Fruit fly (Drosophila melanogaster) whole organism, embryonic: ENCODE measurements around the gene Est-Q.

ENCODE experiments used
- Ada2b ChIP-seq: fragments of 200-800 bp; sonication (Bioruptor generic); IDR thresholded peaks from 2 replicates; pipeline ENCODE4 v1.3.6; 2022; ENCODE audit warnings: missing biosample characterization, missing genetic modification characterization
- BtbVII ChIP-seq: fragments of 200-800 bp; sonication (Bioruptor generic); optimal IDR thresholded peaks from 3 replicates; lab custom pipeline; 2017; ENCODE audit warnings: missing biosample characterization, mild to moderate bottlenecking, missing genetic modification characterization
- Bteb2 ChIP-seq: fragments of 200-800 bp; sonication (Bioruptor generic); optimal IDR thresholded peaks from 2 replicates; lab custom pipeline; 2016; ENCODE audit warnings: missing biosample characterization, missing genetic modification characterization
- CG11247 ChIP-seq: fragments of 200-800 bp; sonication (Bioruptor generic); IDR thresholded peaks from 2 replicates; pipeline ENCODE4 v1.3.6; 2022; ENCODE audit warnings: missing biosample characterization, missing genetic modification characterization
- CG12391 ChIP-seq: fragments of 200-800 bp; sonication (Bioruptor generic); optimal IDR thresholded peaks from 3 replicates; lab custom pipeline; 2018; ENCODE audit warnings: missing biosample characterization, mild to moderate bottlenecking, missing genetic modification characterization, moderate library complexity
- CG12659 ChIP-seq: fragments of 200-800 bp; sonication (Bioruptor generic); optimal IDR thresholded peaks from 3 replicates; lab custom pipeline; 2017; ENCODE audit warnings: mild to moderate bottlenecking, missing biosample characterization, missing genetic modification reagents, missing genetic modification characterization
- CG13624 ChIP-seq: fragments of 200-800 bp; sonication (Bioruptor generic); optimal IDR thresholded peaks from 2 replicates; lab custom pipeline; 2016; ENCODE audit warnings: missing biosample characterization, missing genetic modification characterization
- CG13775 ChIP-seq: fragments of 200-800 bp; sonication (Bioruptor generic); optimal IDR thresholded peaks from 3 replicates; lab custom pipeline; 2017; ENCODE audit warnings: missing biosample characterization, mild to moderate bottlenecking, missing genetic modification characterization
- CG14014 ChIP-seq: fragments of 200-800 bp; sonication (Bioruptor generic); IDR thresholded peaks from 2 replicates; pipeline ENCODE4 v1.3.6; 2022; ENCODE audit warnings: missing biosample characterization, missing genetic modification characterization
- CG1792 ChIP-seq: fragments of 200-800 bp; sonication (Bioruptor generic); optimal IDR thresholded peaks from 2 replicates; lab custom pipeline; 2016; ENCODE audit warnings: missing biosample characterization, missing genetic modification characterization
- CG18764 ChIP-seq: fragments of 200-800 bp; sonication (Bioruptor generic); optimal IDR thresholded peaks from 3 replicates; lab custom pipeline; 2016; ENCODE audit warnings: missing biosample characterization, missing genetic modification characterization
- CG2116 ChIP-seq: fragments of 200-800 bp; sonication (Bioruptor generic); optimal IDR thresholded peaks from 3 replicates; lab custom pipeline; 2018; ENCODE audit warnings: missing biosample characterization, mild to moderate bottlenecking, missing genetic modification characterization
- CG2120 ChIP-seq: fragments of 200-800 bp; sonication (Bioruptor generic); optimal IDR thresholded peaks from 3 replicates; lab custom pipeline; 2016; ENCODE audit warnings: missing biosample characterization, missing genetic modification characterization
- CG30020 ChIP-seq: fragments of 200-800 bp; optimal IDR thresholded peaks from 2 replicates; lab custom pipeline; 2019; ENCODE audit warnings: missing biosample characterization, mild to moderate bottlenecking, missing genetic modification characterization, moderate library complexity
- CG4617 ChIP-seq: fragments of 200-800 bp; sonication (Bioruptor generic); optimal IDR thresholded peaks from 3 replicates; lab custom pipeline; 2016; ENCODE audit warnings: missing biosample characterization, missing genetic modification characterization, borderline replicate concordance
- CG6272 ChIP-seq: fragments of 200-800 bp; sonication (Bioruptor generic); IDR thresholded peaks from 2 replicates; pipeline ENCODE4 v1.3.6; 2022; ENCODE audit warnings: missing biosample characterization, missing genetic modification characterization
- CG6854 ChIP-seq: fragments of 200-800 bp; sonication (Bioruptor generic); optimal IDR thresholded peaks from 3 replicates; lab custom pipeline; 2017; ENCODE audit warnings: missing biosample characterization, mild to moderate bottlenecking, missing genetic modification characterization
- CG7839 ChIP-seq: fragments of 200-800 bp; sonication (Bioruptor generic); optimal IDR thresholded peaks from 3 replicates; lab custom pipeline; 2018; ENCODE audit warnings: missing biosample characterization, mild to moderate bottlenecking, missing genetic modification characterization, moderate library complexity
- CG7963 ChIP-seq: fragments of 200-800 bp; sonication (Bioruptor generic); IDR thresholded peaks from 3 replicates; pipeline ENCODE4 v1.3.6; 2022; ENCODE audit warnings: missing biosample characterization, missing genetic modification characterization; ENCODE audit not compliant: partially characterized antibody
- CoRest ChIP-seq: fragments of 200-800 bp; sonication (Bioruptor generic); optimal IDR thresholded peaks from 3 replicates; lab custom pipeline; 2018; ENCODE audit warnings: missing biosample characterization, mild to moderate bottlenecking, missing genetic modification characterization, moderate library complexity
- Dad ChIP-seq: fragments of 200-800 bp; sonication (Bioruptor generic); optimal IDR thresholded peaks from 3 replicates; lab custom pipeline; 2016; ENCODE audit warnings: missing biosample characterization, missing genetic modification characterization
- Dip2 ChIP-seq: fragments of 200-800 bp; sonication (Bioruptor generic); IDR thresholded peaks from 2 replicates; pipeline ENCODE4 v1.3.6; 2022; ENCODE audit warnings: missing biosample characterization, missing genetic modification characterization
- Doc3 ChIP-seq: fragments of 200-800 bp; sonication (Bioruptor generic); IDR thresholded peaks from 3 replicates; pipeline ENCODE4 v1.3.6; 2022; ENCODE audit warnings: missing biosample characterization, missing genetic modification characterization; ENCODE audit not compliant: partially characterized antibody
- ERR ChIP-seq: fragments of 200-800 bp; sonication (Bioruptor generic); optimal IDR thresholded peaks from 2 replicates; lab custom pipeline; 2016; ENCODE audit warnings: missing biosample characterization, missing genetic modification characterization
- Hr78 ChIP-seq, 2 experiments: fragments of 200-800 bp in 1 of 2; fragments of >200 bp in 1 of 2; sonication (Bioruptor generic) in 1 of 2; optimal IDR thresholded peaks; 2 replicates each; lab custom pipeline; 2017 to 2019; ENCODE audit warnings: missing biosample characterization in 2 of 2, missing genetic modification characterization in 2 of 2, mild to moderate bottlenecking in 1 of 2, moderate library complexity in 1 of 2
- Hsf ChIP-seq: fragments of 200-800 bp; sonication (Bioruptor generic); optimal IDR thresholded peaks from 3 replicates; lab custom pipeline; 2016; ENCODE audit warnings: missing biosample characterization, missing genetic modification characterization
- Nf-YC ChIP-seq: fragments of 200-800 bp; optimal IDR thresholded peaks from 3 replicates; lab custom pipeline; 2019; ENCODE audit warnings: missing biosample characterization, mild to moderate bottlenecking, missing genetic modification characterization, moderate library complexity
- Six4 ChIP-seq: fragments of 200-800 bp; sonication (Bioruptor generic); optimal IDR thresholded peaks from 2 replicates; lab custom pipeline; 2016; ENCODE audit warnings: missing biosample characterization, missing genetic modification characterization
- Sry-δ ChIP-seq: fragments of 200-800 bp; sonication (Bioruptor generic); optimal IDR thresholded peaks from 2 replicates; lab custom pipeline; 2016; ENCODE audit warnings: missing biosample characterization, missing genetic modification characterization
- TFAM ChIP-seq: fragments of 200-800 bp; sonication (Bioruptor generic); optimal IDR thresholded peaks from 2 replicates; lab custom pipeline; 2017; ENCODE audit warnings: missing biosample characterization, missing genetic modification characterization, inconsistent platforms
- Tbp ChIP-seq: fragments of >200 bp; optimal IDR thresholded peaks from 2 replicates; lab custom pipeline; 2018; ENCODE audit warnings: missing biosample characterization, missing genetic modification characterization
- ab ChIP-seq: fragments of 200-800 bp; sonication (Bioruptor generic); optimal IDR thresholded peaks from 2 replicates; lab custom pipeline; 2016; ENCODE audit warnings: missing biosample characterization, missing genetic modification characterization
- ap ChIP-seq: fragments of 200-800 bp; sonication (Bioruptor generic); IDR thresholded peaks from 2 replicates; pipeline ENCODE4 v1.3.6; 2022; ENCODE audit warnings: missing biosample characterization, missing genetic modification characterization
- ewg ChIP-seq: fragments of 200-800 bp; sonication (Bioruptor generic); optimal IDR thresholded peaks from 3 replicates; lab custom pipeline; 2017; ENCODE audit warnings: mild to moderate bottlenecking, missing biosample characterization, missing genetic modification reagents, missing genetic modification characterization
- gcm2 ChIP-seq: fragments of 200-800 bp; sonication (Bioruptor generic); optimal IDR thresholded peaks from 2 replicates; lab custom pipeline; 2016; ENCODE audit warnings: missing biosample characterization, missing genetic modification characterization
- hth ChIP-seq: fragments of >200 bp; optimal IDR thresholded peaks from 2 replicates; lab custom pipeline; 2017; ENCODE audit warnings: inconsistent platforms
- insv ChIP-seq, 2 experiments: fragments of 200-800 bp; sonication (Bioruptor generic); optimal IDR thresholded peaks; 3 replicates each; lab custom pipeline; 2016 to 2018; ENCODE audit warnings: missing biosample characterization in 2 of 2, missing genetic modification characterization in 2 of 2
- lov ChIP-seq, 2 experiments: fragments of 200-800 bp in 1 of 2; fragments of >200 bp in 1 of 2; sonication (Bioruptor generic) in 1 of 2; IDR thresholded peaks in 1 of 2; optimal IDR thresholded peaks in 1 of 2; 2 replicates in 1 of 2; 3 replicates in 1 of 2; pipeline versions ENCODE4 v1.3.6 to Lab custom; 2017 to 2022; ENCODE audit warnings: missing biosample characterization in 1 of 2, missing genetic modification characterization in 1 of 2
- phol ChIP-seq: fragments of 200-800 bp; sonication (Bioruptor generic); optimal IDR thresholded peaks from 3 replicates; lab custom pipeline; 2018; ENCODE audit warnings: missing biosample characterization, mild to moderate bottlenecking, missing genetic modification characterization, moderate library complexity
- pita ChIP-seq: fragments of 200-800 bp; sonication (Bioruptor generic); optimal IDR thresholded peaks from 2 replicates; lab custom pipeline; 2017; ENCODE audit warnings: missing biosample characterization, mild to moderate bottlenecking, missing genetic modification characterization
- prd ChIP-seq, 3 experiments: fragments of >200 bp in 2 of 3; fragments of 200-800 bp in 1 of 3; sonication (Bioruptor generic) in 1 of 3; optimal IDR thresholded peaks in 2 of 3; IDR thresholded peaks in 1 of 3; 2 replicates in 2 of 3; 3 replicates in 1 of 3; pipeline versions ENCODE4 v1.3.6 to Lab custom; 2017 to 2022; ENCODE audit warnings: missing biosample characterization in 1 of 3, missing genetic modification characterization in 1 of 3
- pros ChIP-seq: fragments of 200-800 bp; sonication (Bioruptor generic); optimal IDR thresholded peaks from 3 replicates; lab custom pipeline; 2019; ENCODE audit warnings: missing biosample characterization, mild to moderate bottlenecking, missing genetic modification characterization, moderate library complexity
- sna ChIP-seq: fragments of 200-800 bp; sonication (Bioruptor generic); IDR thresholded peaks from 2 replicates; pipeline ENCODE4 v1.3.6; 2022; ENCODE audit warnings: missing biosample characterization, missing genetic modification characterization; ENCODE audit not compliant: partially characterized antibody
- sug ChIP-seq: fragments of 200-800 bp; optimal IDR thresholded peaks from 2 replicates; lab custom pipeline; 2019; ENCODE audit warnings: missing biosample characterization, mild to moderate bottlenecking, missing genetic modification characterization, moderate library complexity
- tna ChIP-seq: fragments of 200-800 bp; sonication (Bioruptor generic); IDR thresholded peaks from 2 replicates; pipeline ENCODE4 v1.3.6; 2022; ENCODE audit warnings: missing biosample characterization, missing genetic modification characterization; ENCODE audit not compliant: partially characterized antibody
- toy ChIP-seq: fragments of 200-800 bp; sonication (Bioruptor generic); IDR thresholded peaks from 2 replicates; pipeline ENCODE4 v1.3.6; 2022; ENCODE audit warnings: missing biosample characterization, missing genetic modification characterization
- tup ChIP-seq: fragments of 200-800 bp; sonication (Bioruptor generic); optimal IDR thresholded peaks from 2 replicates; lab custom pipeline; 2016; ENCODE audit warnings: missing biosample characterization, mild to moderate bottlenecking, missing genetic modification characterization, moderate library complexity
- wor ChIP-seq: fragments of 200-800 bp; sonication (Bioruptor generic); IDR thresholded peaks from 2 replicates; pipeline ENCODE4 v1.3.6; 2022; ENCODE audit warnings: missing biosample characterization, missing genetic modification characterization
- zfh1 ChIP-seq: fragments of 200-800 bp; sonication (Bioruptor generic); IDR thresholded peaks from 3 replicates; pipeline ENCODE4 v1.3.6; 2022; ENCODE audit warnings: missing biosample characterization, missing genetic modification characterization

Gene Est-Q

dm6 chr3L:21533270-21533948 is 32.2 kb downstream of the Est-Q start, which contains the start of gene Mkrn1 (continued):
- TF ChIP-seq gcm2 (GFP tag; lab: Kevin White, UChicago): no peak
- TF ChIP-seq pita (GFP tag; lab: Kevin White, UChicago): no peak
- TF ChIP-seq CG13775: no peak
- TF ChIP-seq wor (GFP tag; lab: Robert Waterston, UW): no peak
- peak; percentile 69 for TF ChIP-seq sna (GFP tag; lab: Robert Waterston, UW)
- no peak for TF ChIP-seq CG1792 (GFP tag; lab: Kevin White, UChicago)
- no peak for TF ChIP-seq CoRest (tag; lab: Kevin White, UChicago)
- no peak for TF ChIP-seq ewg (GFP tag; lab: Kevin White, UChicago)
- no peak for TF ChIP-seq CG14014 (GFP tag; lab: Robert Waterston, UW)
- TF ChIP-seq lov (optimal IDR thresholded peaks at IDR 0.05; lab: Kevin White, UChicago): no peak
- TF ChIP-seq lov (GFP tag; IDR thresholded peaks at IDR 0.05; lab: Robert Waterston, UW): no peak
- TF ChIP-seq CG2116 (GFP tag; lab: Kevin White, UChicago): peak; percentile 9
- peak; percentile 96 for TF ChIP-seq CG4617
- no peak for TF ChIP-seq Six4 (GFP tag; lab: Kevin White, UChicago)
- no peak for TF ChIP-seq Dip2 (GFP tag; lab: Robert Waterston, UW)
- TF ChIP-seq ERR (GFP tag; lab: Kevin White, UChicago): no peak
- no peak for TF ChIP-seq Dad (GFP tag; lab: Kevin White, UChicago)
- peak; percentile 13 for TF ChIP-seq phol (tag; lab: Kevin White, UChicago)
- no peak for TF ChIP-seq Tbp (GFP tag; lab: Kevin White, UChicago)
- TF ChIP-seq Doc3 (GFP tag; lab: Robert Waterston, UW): peak; percentile 29; the same call in 1 of the 3 replicates
- TF ChIP-seq pros (GFP tag; lab: Kevin White, UChicago): no peak
- TF ChIP-seq CG12391 (tag; lab: Kevin White, UChicago): no peak
- TF ChIP-seq tna (GFP tag; lab: Robert Waterston, UW): peak; percentile 94
- TF ChIP-seq hth (lab: Kevin White, UChicago): no peak
- TF ChIP-seq CG11247: no peak
- no peak for TF ChIP-seq zfh1
- TF ChIP-seq TFAM (GFP tag; lab: Kevin White, UChicago): no peak
- TF ChIP-seq ab: no peak
- no peak for TF ChIP-seq tup
- no peak for TF ChIP-seq CG13624 (GFP tag; lab: Kevin White, UChicago)
- no peak for TF ChIP-seq toy (GFP tag; lab: Robert Waterston, UW)
- TF ChIP-seq CG6854 (GFP tag; lab: Kevin White, UChicago): no peak
- TF ChIP-seq Sry-δ (GFP tag; lab: Kevin White, UChicago): peak; percentile 46
- TF ChIP-seq CG12659 (GFP tag; lab: Kevin White, UChicago): peak; percentile 35
- TF ChIP-seq BtbVII (GFP tag; lab: Kevin White, UChicago): no peak
- TF ChIP-seq CG7839 (tag; lab: Kevin White, UChicago): no peak
- no peak for TF ChIP-seq sug (tag; lab: Kevin White, UChicago)
- no peak for TF ChIP-seq prd (optimal IDR thresholded peaks at IDR 0.05; lab: Kevin White, UChicago)
- no peak for TF ChIP-seq prd (GFP tag; IDR thresholded peaks at IDR 0.05; lab: Robert Waterston, UW)
- TF ChIP-seq Nf-YC: no peak
- TF ChIP-seq Bteb2 (GFP tag; lab: Kevin White, UChicago): no peak
- no peak for TF ChIP-seq Hr78 (GFP tag; optimal IDR thresholded peaks at IDR 0.05; lab: Kevin White, UChicago)
- no peak for TF ChIP-seq CG6272 (GFP tag; lab: Robert Waterston, UW)
- TF ChIP-seq Ada2b (GFP tag; lab: Robert Waterston, UW): no peak
- peak; percentile 90 for TF ChIP-seq CG7963 (GFP tag; lab: Robert Waterston, UW)
- TF ChIP-seq CG30020 (tag; lab: Kevin White, UChicago): peak; percentile 96
- TF ChIP-seq Hsf (GFP tag; lab: Kevin White, UChicago): no peak
- TF ChIP-seq CG2120 (GFP tag; lab: Kevin White, UChicago): no peak
- no peak for TF ChIP-seq ap
- TF ChIP-seq CG18764 (GFP tag; lab: Kevin White, UChicago): no peak
- no peak for TF ChIP-seq insv (GFP tag; optimal IDR thresholded peaks at IDR 0.05; lab: Kevin White, UChicago)
